Worm (Caenorhabditis elegans) whole organism, L1 larva: ENCODE data around the gene dnsn-1.

Experiments
- C04F5.9 ChIP-seq: sonication (generic microtip); optimal IDR thresholded peaks from 2 replicates; lab custom pipeline; 2016; ENCODE audit warnings: missing genetic modification characterization, missing compliant biosample characterization
- C34B4.2 ChIP-seq: sonication (generic microtip); optimal IDR thresholded peaks from 2 replicates; lab custom pipeline; 2017; ENCODE audit warnings: mild to moderate bottlenecking, missing genetic modification characterization, missing compliant biosample characterization
- Y116A8C.19 ChIP-seq: sonication (generic microtip); optimal IDR thresholded peaks from 2 replicates; lab custom pipeline; 2016; ENCODE audit warnings: missing compliant biosample characterization, missing genetic modification characterization, borderline replicate concordance
- alr-1 ChIP-seq: fragments of 200-800 bp; sonication (Bioruptor generic); optimal IDR thresholded peaks from 2 replicates; lab custom pipeline; 2018; ENCODE audit warnings: borderline replicate concordance, mild to moderate bottlenecking, missing genetic modification characterization, missing compliant biosample characterization
- aly-2 ChIP-seq: fragments of 150-350 bp; optimal IDR thresholded peaks from 2 replicates; lab custom pipeline; 2014; ENCODE audit warnings: missing biosample characterization, missing genetic modification characterization
- ama-1 ChIP-seq: fragments of 150-350 bp; optimal IDR thresholded peaks from 2 replicates; lab custom pipeline; 2014
- ceh-8 ChIP-seq: fragments of 200-800 bp; sonication (Bioruptor generic); optimal IDR thresholded peaks from 2 replicates; lab custom pipeline; 2018; ENCODE audit warnings: mild to moderate bottlenecking, missing genetic modification characterization, moderate library complexity, missing compliant biosample characterization
- ceh-88 ChIP-seq: fragments of 200-800 bp; sonication (Bioruptor generic); IDR thresholded peaks from 2 replicates; pipeline ENCODE4 v1.3.6; 2022; ENCODE audit warnings: missing genetic modification characterization, missing compliant biosample characterization
- ceh-90 ChIP-seq: sonication (generic microtip); optimal IDR thresholded peaks from 2 replicates; lab custom pipeline; 2016; ENCODE audit warnings: missing genetic modification characterization, missing compliant biosample characterization
- ces-1 ChIP-seq: fragments of 150-350 bp; optimal IDR thresholded peaks from 2 replicates; lab custom pipeline; 2014; ENCODE audit warnings: missing biosample characterization, missing genetic modification reagents, missing genetic modification characterization
- dpl-1 ChIP-seq, 3 experiments: fragments of 150-350 bp in 2 of 3; sonication (generic microtip) in 1 of 3; optimal IDR thresholded peaks; 2 replicates each; lab custom pipeline; 2014 to 2017; ENCODE audit warnings: missing biosample characterization in 3 of 3, missing genetic modification characterization in 3 of 3, missing genetic modification reagents in 3 of 3
- efl-1 ChIP-seq, 4 experiments: fragments of 150-350 bp; optimal IDR thresholded peaks in 3 of 4; peaks in 1 of 4; 1 replicate in 1 of 4; 2 replicates in 3 of 4; lab custom pipeline; 2014; ENCODE audit warnings: missing biosample characterization in 2 of 4, missing genetic modification characterization in 2 of 4, missing genetic modification reagents in 2 of 4
- efl-3 ChIP-seq: fragments of 200-800 bp; sonication (Bioruptor generic); optimal IDR thresholded peaks from 2 replicates; lab custom pipeline; 2018; ENCODE audit warnings: mild to moderate bottlenecking, missing genetic modification characterization, missing compliant biosample characterization
- egl-13 ChIP-seq: sonication (generic microtip); optimal IDR thresholded peaks from 2 replicates; lab custom pipeline; 2016; ENCODE audit warnings: missing genotype, missing genetic modification reagents, missing genetic modification characterization, missing compliant biosample characterization
- elt-2 ChIP-seq: sonication (generic microtip); optimal IDR thresholded peaks from 2 replicates; lab custom pipeline; 2016; ENCODE audit warnings: missing genetic modification characterization, mild to moderate bottlenecking, inconsistent platforms, missing compliant biosample characterization, missing genetic modification reagents
- elt-3 ChIP-seq, 6 experiments: fragments of 150-350 bp in 1 of 6; sonication (generic microtip); optimal IDR thresholded peaks; 2 replicates each; lab custom pipeline; 2017 to 2018; ENCODE audit warnings: missing biosample characterization in 6 of 6, missing genetic modification characterization in 6 of 6, inconsistent platforms in 1 of 6
- ets-5 ChIP-seq: fragments of 200-800 bp; sonication (Bioruptor generic); IDR thresholded peaks from 2 replicates; pipeline ENCODE4 v1.3.6; 2022; ENCODE audit warnings: missing genetic modification characterization, missing compliant biosample characterization
- fkh-10 ChIP-seq: sonication (generic microtip); optimal IDR thresholded peaks from 2 replicates; lab custom pipeline; 2017; ENCODE audit warnings: missing biosample characterization, missing genetic modification reagents, missing genetic modification characterization
- fkh-8 ChIP-seq: sonication (generic microtip); optimal IDR thresholded peaks from 2 replicates; lab custom pipeline; 2016; ENCODE audit warnings: mild to moderate bottlenecking, missing genetic modification characterization, missing compliant biosample characterization
- fos-1 ChIP-seq: fragments of 150-350 bp; optimal IDR thresholded peaks from 2 replicates; lab custom pipeline; 2014; ENCODE audit warnings: missing biosample characterization, missing genetic modification characterization
- grh-1 ChIP-seq: fragments of 200-800 bp; sonication (Bioruptor generic); IDR thresholded peaks from 2 replicates; pipeline ENCODE4 v1.3.6; 2022; ENCODE audit warnings: missing genetic modification reagents, missing genetic modification characterization, missing compliant biosample characterization
- hlh-17 ChIP-seq: fragments of 200-800 bp; sonication (Bioruptor generic); optimal IDR thresholded peaks from 2 replicates; lab custom pipeline; 2018; ENCODE audit warnings: missing genetic modification characterization, mild to moderate bottlenecking, missing compliant biosample characterization, moderate library complexity, borderline replicate concordance
- irx-1 ChIP-seq: sonication (generic microtip); optimal IDR thresholded peaks from 2 replicates; lab custom pipeline; 2016; ENCODE audit warnings: missing genetic modification characterization, missing compliant biosample characterization
- isw-1 ChIP-seq: fragments of 200-800 bp; sonication (Bioruptor generic); IDR thresholded peaks from 2 replicates; pipeline ENCODE4 v1.3.6; 2022; ENCODE audit warnings: missing genetic modification characterization, missing compliant biosample characterization
- lin-15B ChIP-seq: fragments of 150-350 bp; sonication (generic microtip); optimal IDR thresholded peaks from 3 replicates; lab custom pipeline; 2014; ENCODE audit warnings: missing biosample characterization, missing genetic modification characterization
- lin-35 ChIP-seq, 2 experiments: fragments of 150-350 bp; optimal IDR thresholded peaks; 2 replicates each; lab custom pipeline; 2014; ENCODE audit warnings: missing biosample characterization in 2 of 2, missing genetic modification characterization in 2 of 2, missing genetic modification reagents in 2 of 2
- lsy-2 ChIP-seq, 2 experiments: fragments of 150-350 bp; optimal IDR thresholded peaks; 2 replicates each; lab custom pipeline; 2014; ENCODE audit warnings: missing biosample characterization in 2 of 2, missing genetic modification characterization in 2 of 2
- mdl-1 ChIP-seq, 2 experiments: fragments of 150-350 bp; optimal IDR thresholded peaks; 2 replicates each; lab custom pipeline; 2014 to 2017; ENCODE audit warnings: missing biosample characterization in 2 of 2, missing genetic modification characterization in 2 of 2, inconsistent platforms in 1 of 2
- mep-1 ChIP-seq: fragments of 150-350 bp; optimal IDR thresholded peaks from 2 replicates; lab custom pipeline; 2014; ENCODE audit warnings: missing biosample characterization, missing genetic modification characterization
- nhr-11 ChIP-seq: fragments of 150-350 bp; optimal IDR thresholded peaks from 2 replicates; lab custom pipeline; 2014; ENCODE audit warnings: missing biosample characterization, missing genetic modification characterization
- nhr-12 ChIP-seq: sonication (generic microtip); optimal IDR thresholded peaks from 2 replicates; lab custom pipeline; 2017; ENCODE audit warnings: missing biosample characterization, missing genetic modification characterization
- nhr-19 ChIP-seq: fragments of 200-800 bp; sonication (Bioruptor generic); conservative IDR thresholded peaks from 2 replicates; pipeline ENCODE4 v1.3.6; 2022; ENCODE audit warnings: missing genetic modification characterization, missing compliant biosample characterization
- nhr-20 ChIP-seq: sonication (generic microtip); optimal IDR thresholded peaks from 2 replicates; lab custom pipeline; 2016; ENCODE audit warnings: mild to moderate bottlenecking, missing genetic modification characterization, missing compliant biosample characterization
- nhr-237 ChIP-seq: fragments of 150-350 bp; optimal IDR thresholded peaks from 2 replicates; lab custom pipeline; 2014; ENCODE audit warnings: missing biosample characterization, missing genetic modification characterization
- nhr-47 ChIP-seq: sonication (generic microtip); optimal IDR thresholded peaks from 2 replicates; lab custom pipeline; 2016; ENCODE audit warnings: mild to moderate bottlenecking, missing genetic modification characterization, moderate library complexity, missing compliant biosample characterization
- nhr-71 ChIP-seq: sonication (generic microtip); optimal IDR thresholded peaks from 2 replicates; lab custom pipeline; 2016; ENCODE audit warnings: mild to moderate bottlenecking, missing genetic modification characterization, moderate library complexity, missing compliant biosample characterization
- nhr-76 ChIP-seq: sonication (generic microtip); optimal IDR thresholded peaks from 2 replicates; lab custom pipeline; 2017; ENCODE audit warnings: missing biosample characterization, missing genetic modification characterization
- nhr-77 ChIP-seq: fragments of 150-350 bp; optimal IDR thresholded peaks from 2 replicates; lab custom pipeline; 2014; ENCODE audit warnings: missing biosample characterization, missing genetic modification characterization
- nhr-84 ChIP-seq: sonication (generic microtip); optimal IDR thresholded peaks from 2 replicates; lab custom pipeline; 2017; ENCODE audit warnings: missing biosample characterization, missing genetic modification characterization
- nhr-90 ChIP-seq: sonication (generic microtip); optimal IDR thresholded peaks from 2 replicates; lab custom pipeline; 2016; ENCODE audit warnings: mild to moderate bottlenecking, missing genetic modification characterization, missing compliant biosample characterization; ENCODE audit not compliant: poor library complexity
- pag-3 ChIP-seq: sonication (generic microtip); optimal IDR thresholded peaks from 2 replicates; lab custom pipeline; 2017; ENCODE audit warnings: missing genetic modification characterization, mild to moderate bottlenecking, missing compliant biosample characterization, antibody characterized with exemption, borderline replicate concordance; ENCODE audit not compliant: insufficient read depth
- pax-3 ChIP-seq: fragments of 200-800 bp; sonication (Bioruptor generic); optimal IDR thresholded peaks from 2 replicates; lab custom pipeline; 2018; ENCODE audit warnings: mild to moderate bottlenecking, missing genetic modification characterization, moderate library complexity, missing compliant biosample characterization
- pqm-1 ChIP-seq: sonication (generic microtip); optimal IDR thresholded peaks from 3 replicates; lab custom pipeline; 2017; ENCODE audit warnings: missing biosample characterization, missing genetic modification characterization
- skn-1 ChIP-seq: fragments of 150-350 bp; optimal IDR thresholded peaks from 2 replicates; lab custom pipeline; 2014; ENCODE audit warnings: missing biosample characterization, missing genetic modification characterization
- snpc-4 ChIP-seq: fragments of 150-350 bp; optimal IDR thresholded peaks from 2 replicates; lab custom pipeline; 2014; ENCODE audit warnings: missing biosample characterization, missing genetic modification characterization
- sptf-1 ChIP-seq: fragments of 150-350 bp; optimal IDR thresholded peaks from 2 replicates; lab custom pipeline; 2014; ENCODE audit warnings: missing biosample characterization, missing genetic modification characterization
- sup-37 ChIP-seq: fragments of 200-800 bp; sonication (Bioruptor generic); optimal IDR thresholded peaks from 2 replicates; lab custom pipeline; 2018; ENCODE audit warnings: mild to moderate bottlenecking, missing genetic modification characterization, missing compliant biosample characterization
- tbx-2 ChIP-seq: sonication (generic microtip); optimal IDR thresholded peaks from 2 replicates; lab custom pipeline; 2016; ENCODE audit warnings: missing genetic modification characterization, missing compliant biosample characterization
- tlp-1 ChIP-seq: fragments of 150-350 bp; optimal IDR thresholded peaks from 2 replicates; lab custom pipeline; 2014; ENCODE audit warnings: missing biosample characterization, missing genetic modification characterization
- unc-62 ChIP-seq: fragments of 150-350 bp; optimal IDR thresholded peaks from 2 replicates; lab custom pipeline; 2014; ENCODE audit warnings: missing biosample characterization, missing genetic modification reagents, missing genetic modification characterization
- ztf-11 ChIP-seq, 2 experiments: sonication (generic microtip); optimal IDR thresholded peaks; 2 replicates each; lab custom pipeline; 2016 to 2017; ENCODE audit warnings: missing genetic modification characterization in 2 of 2, missing biosample characterization in 1 of 2, missing compliant biosample characterization in 1 of 2
- ztf-4 ChIP-seq: fragments of 150-350 bp; optimal IDR thresholded peaks from 2 replicates; lab custom pipeline; 2014; ENCODE audit warnings: missing biosample characterization, missing genetic modification characterization

The dnsn-1 gene

DNA sequence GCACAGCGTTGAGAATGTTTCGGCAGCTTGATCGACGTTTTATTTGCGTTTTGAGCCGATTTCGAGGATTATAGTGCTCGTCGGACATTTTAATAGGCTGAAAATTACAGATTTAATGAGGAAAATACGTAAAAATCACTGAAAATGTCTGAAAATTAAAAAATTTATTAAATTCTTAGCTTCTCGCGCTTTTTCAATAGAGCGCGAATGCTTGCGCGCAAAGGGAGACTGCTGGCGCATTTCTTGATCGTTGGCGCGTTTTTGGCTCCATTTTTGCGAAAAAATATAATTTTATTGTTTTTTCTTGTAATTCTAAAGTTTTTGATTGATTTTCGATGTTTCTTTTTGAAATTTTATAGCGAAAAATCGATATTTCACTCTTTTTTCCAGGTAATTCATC, at the start of gene dnsn-1, which contains the start of gene C24H12.4:
dnsn-1 (minus strand) TSS at position 101 of the 400 bp plus-strand sequence.
C24H12.4 (plus strand) TSS at position 391 of the 400 bp plus-strand sequence.
- peak; percentile 83 for TF ChIP-seq aly-2 (tag; lab: Kevin White, UChicago)
- no peak for TF ChIP-seq pqm-1
- TF ChIP-seq fos-1 (tag; lab: Kevin White, UChicago), result peak; percentile 84
- TF ChIP-seq elt-3 (tag; optimal IDR thresholded peaks at IDR 0.05; lab: Kevin White, UChicago), result peak in 5 of 6 experiments; percentile 35 to 97 (median 63)
- TF ChIP-seq efl-1 (optimal IDR thresholded peaks at IDR 0.05; lab: Kevin White, UChicago), result peak; percentile 97
- TF ChIP-seq efl-1 (GFP tag; optimal IDR thresholded peaks at IDR 0.05 in 1 of 2; lab: Kevin White, UChicago), result peak; percentile 95 to 100
- TF ChIP-seq nhr-84 (tag; lab: Kevin White, UChicago), result no peak
- peak; percentile 85 for TF ChIP-seq ztf-4 (tag; lab: Kevin White, UChicago)
- TF ChIP-seq fkh-10 (GFP tag; lab: Kevin White, UChicago), result peak; percentile 92
- TF ChIP-seq nhr-12 (tag; lab: Kevin White, UChicago), result no peak
- TF ChIP-seq unc-62 (GFP tag; lab: Kevin White, UChicago), result no peak
- no peak for TF ChIP-seq Y116A8C.19 (tag; lab: Kevin White, UChicago)
- peak; percentile 97 for TF ChIP-seq nhr-71 (tag; lab: Kevin White, UChicago)
- TF ChIP-seq skn-1 (tag; lab: Kevin White, UChicago), result peak; percentile 95
- TF ChIP-seq hlh-17 (GFP tag; lab: Kevin White, UChicago), result no peak
- peak; percentile 97 for TF ChIP-seq lin-15B (tag; lab: Kevin White, UChicago)
- peak; percentile 95 for TF ChIP-seq nhr-19 (GFP tag; lab: Robert Waterston, UW)
- peak; percentile 29 for TF ChIP-seq ceh-90
- TF ChIP-seq nhr-20 (tag; lab: Kevin White, UChicago), result peak; percentile 96
- TF ChIP-seq tlp-1, result no peak
- TF ChIP-seq ets-5 (GFP tag; lab: Robert Waterston, UW), result no peak
- TF ChIP-seq C04F5.9 (tag; lab: Kevin White, UChicago), result peak; percentile 87
- TF ChIP-seq C34B4.2 (tag; lab: Kevin White, UChicago), result no peak
- TF ChIP-seq nhr-237 (tag; lab: Kevin White, UChicago), result peak; percentile 58
- TF ChIP-seq nhr-11 (tag; lab: Kevin White, UChicago), result peak; percentile 57
- TF ChIP-seq lsy-2 (tag; optimal IDR thresholded peaks at IDR 0.05; lab: Kevin White, UChicago), result peak; percentile 96 to 97
- peak; percentile 93 for TF ChIP-seq irx-1
- no peak for TF ChIP-seq ces-1 (GFP tag; lab: Kevin White, UChicago)
- no peak for TF ChIP-seq alr-1 (tag; lab: Kevin White, UChicago)
- TF ChIP-seq nhr-90 (tag; lab: Kevin White, UChicago), result peak; percentile 97
- TF ChIP-seq dpl-1 (GFP tag; optimal IDR thresholded peaks at IDR 0.05; lab: Kevin White, UChicago), result peak; percentile 96 to 97 (median 96)
- TF ChIP-seq ceh-88 (GFP tag; lab: Robert Waterston, UW), result peak; percentile 88
- no peak for TF ChIP-seq nhr-76 (tag; lab: Kevin White, UChicago)
- peak in 1 of 2 experiments; percentile 88 for TF ChIP-seq mdl-1 (tag; optimal IDR thresholded peaks at IDR 0.05; lab: Kevin White, UChicago)
- TF ChIP-seq ceh-8, result peak; percentile 83
- peak; percentile 79 for TF ChIP-seq nhr-77 (tag; lab: Kevin White, UChicago)
- TF ChIP-seq ama-1 (lab: Kevin White, UChicago), result peak; percentile 65
- TF ChIP-seq egl-13 (tag; lab: Kevin White, UChicago), result peak; percentile 94
- TF ChIP-seq ztf-11 (tag; optimal IDR thresholded peaks at IDR 0.05; lab: Kevin White, UChicago), result peak in 1 of 2 experiments; percentile 82
- TF ChIP-seq pag-3, result peak; percentile 31
- TF ChIP-seq sptf-1 (tag; lab: Kevin White, UChicago), result no peak
- TF ChIP-seq sup-37, result peak; percentile 90
- TF ChIP-seq fkh-8 (tag; lab: Kevin White, UChicago), result peak; percentile 95
- TF ChIP-seq snpc-4 (tag; lab: Kevin White, UChicago), result peak; percentile 86
- peak; percentile 71 for TF ChIP-seq efl-3 (GFP tag; lab: Kevin White, UChicago)
- TF ChIP-seq nhr-47 (tag; lab: Kevin White, UChicago), result peak; percentile 98
- peak; percentile 75 for TF ChIP-seq elt-2 (tag; lab: Kevin White, UChicago)
- peak; percentile 99 for TF ChIP-seq mep-1
- peak; percentile 98 for TF ChIP-seq tbx-2 (tag; lab: Kevin White, UChicago)
- TF ChIP-seq isw-1, result peak; percentile 96
- peak; percentile 95 to 97 for TF ChIP-seq lin-35 (GFP tag; optimal IDR thresholded peaks at IDR 0.05; lab: Kevin White, UChicago)
- TF ChIP-seq pax-3 (tag; lab: Kevin White, UChicago), result peak; percentile 87
- peak; percentile 91 for TF ChIP-seq grh-1
